Worm (Caenorhabditis elegans): ENCODE data around the gene sqd-1.

sqd-1 gene

ce11 chrIV:6365045-6365444, 41.1 kb downstream of the sqd-1 start, which contains the start of gene Y73B6BL.270:
Gene Y73B6BL.270, plus strand, starts transcription at chrIV:6365345.
- TF ChIP-seq madf-9 (GFP tag; conservative IDR thresholded peaks at IDR 0.05): no peak
- no peak for TF ChIP-seq mep-1 (tag; optimal IDR thresholded peaks at IDR 0.05)
- no peak for TF ChIP-seq tag-97 (GFP tag; IDR thresholded peaks at IDR 0.05)
- no peak for TF ChIP-seq daf-16 (GFP tag; optimal IDR thresholded peaks at IDR 0.05)
- no peak for TF ChIP-seq daf-16 (tag; optimal IDR thresholded peaks at IDR 0.05)
- no peak for TF ChIP-seq nhr-76 (tag; optimal IDR thresholded peaks at IDR 0.05)
- no peak for TF ChIP-seq zfp-3 (GFP tag; conservative IDR thresholded peaks at IDR 0.05)

DNA sequence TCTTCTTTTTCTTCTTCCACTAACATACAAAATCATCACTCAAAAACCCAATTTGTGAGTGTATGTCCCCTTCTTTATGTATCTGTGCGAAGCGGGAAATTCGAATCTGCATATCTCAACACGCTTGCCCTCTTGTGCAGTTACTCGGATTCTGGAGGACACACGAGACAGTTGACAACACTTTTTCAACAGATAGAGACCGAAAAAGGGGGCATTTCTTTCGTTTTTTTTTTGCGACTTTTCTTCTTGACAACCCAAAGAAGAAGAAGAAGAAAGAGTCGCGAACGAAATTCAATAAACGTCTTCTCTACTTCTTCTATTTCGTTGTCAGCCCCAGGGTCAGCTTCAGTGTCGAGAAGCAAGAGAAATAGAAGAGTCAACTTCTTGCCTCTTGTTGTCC, 42.1 kb downstream of the sqd-1 start:
- no peak for TF ChIP-seq hlh-30 (tag; optimal IDR thresholded peaks at IDR 0.05; ENCODE audit: insufficient read depth)
- peak; percentile 61 for TF ChIP-seq ces-1 (GFP tag; optimal IDR thresholded peaks at IDR 0.05)

DNA sequence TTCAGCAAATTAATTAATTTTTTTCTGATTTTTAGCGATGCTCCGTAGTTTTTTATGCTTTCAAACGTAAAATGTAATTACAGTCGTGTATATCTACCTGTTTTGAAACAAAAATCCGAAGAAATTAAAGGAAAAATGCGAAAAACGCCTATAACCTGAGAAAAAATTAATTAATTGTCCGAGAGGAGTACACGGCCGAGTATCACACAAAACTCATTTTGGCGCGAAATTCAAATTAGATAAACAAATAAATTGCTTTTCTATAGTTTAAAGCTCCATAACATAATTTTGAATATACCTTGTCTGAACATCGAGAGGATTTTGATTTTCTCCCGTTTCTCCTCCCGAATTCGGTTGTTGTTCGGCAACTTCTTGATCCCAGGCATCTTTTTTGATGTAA, 45.5 kb downstream of the sqd-1 start:
- TF ChIP-seq madf-5 (GFP tag; IDR thresholded peaks at IDR 0.05): no peak
- TF ChIP-seq lin-38 (GFP tag; IDR thresholded peaks at IDR 0.05): peak; percentile 46
- peak; percentile 91 for TF ChIP-seq dpl-1 (GFP tag; optimal IDR thresholded peaks at IDR 0.05)
- TF ChIP-seq ctbp-1 (GFP tag; IDR thresholded peaks at IDR 0.05): no peak
- 0 out of 2 replicates have a peak, but pooled peaks have one; percentile 12 for TF ChIP-seq dmd-6 (GFP tag; IDR thresholded peaks at IDR 0.05)
- peak in 1 of 2 experiments; percentile 52 for TF ChIP-seq lsy-2 (tag; optimal IDR thresholded peaks at IDR 0.05)
- peak in 1 of 2 experiments; percentile 10 for TF ChIP-seq hif-1 (tag; optimal IDR thresholded peaks at IDR 0.05)
- no peak for TF ChIP-seq spr-1 (tag; optimal IDR thresholded peaks at IDR 0.05)
- TF ChIP-seq mes-2 (tag; optimal IDR thresholded peaks at IDR 0.05; ENCODE audit: poor library complexity, severe bottlenecking): peak; percentile 83
- TF ChIP-seq ceh-44 (GFP tag; IDR thresholded peaks at IDR 0.05): no peak
- no peak for TF ChIP-seq aha-1 (tag)
- TF ChIP-seq unc-39 (tag; optimal IDR thresholded peaks at IDR 0.05): no peak
- TF ChIP-seq nhr-41 (GFP tag; IDR thresholded peaks at IDR 0.05): no peak
- TF ChIP-seq zag-1 (tag; optimal IDR thresholded peaks at IDR 0.05): no peak
- 0 out of 2 replicates have a peak, but pooled peaks have one; percentile 38 for TF ChIP-seq snpc-1.2 (GFP tag; IDR thresholded peaks at IDR 0.05)
- no peak for TF ChIP-seq attf-4 (tag; optimal IDR thresholded peaks at IDR 0.05)

- TF ChIP-seq aha-1 (tag) (peak; percentile 90), lim-7 (GFP tag; IDR thresholded peaks at IDR 0.05) (no peak)
Observed at ce11 chrIV:6372267-6372666, 48.3 kb downstream of the sqd-1 start.

ce11 chrIV:6372993-6373392, 49.0 kb downstream of the sqd-1 start, which contains the start of gene smg-3:
Gene smg-3, minus strand, starts transcription at chrIV:6373093.
- no peak for TF ChIP-seq nhr-237 (tag; optimal IDR thresholded peaks at IDR 0.05)
- no peak for TF ChIP-seq lim-7 (GFP tag; IDR thresholded peaks at IDR 0.05)
- TF ChIP-seq madf-5 (GFP tag; IDR thresholded peaks at IDR 0.05): no peak
- no peak for TF ChIP-seq egl-27 (tag; optimal IDR thresholded peaks at IDR 0.05)
- TF ChIP-seq nhr-6 (tag; optimal IDR thresholded peaks at IDR 0.05): no peak
- TF ChIP-seq hmg-1.1 (GFP tag; IDR thresholded peaks at IDR 0.05): no peak
- TF ChIP-seq nhr-42 (GFP tag; IDR thresholded peaks at IDR 0.05): no peak
- no peak for TF ChIP-seq snpc-4 (tag; optimal IDR thresholded peaks at IDR 0.05)
- TF ChIP-seq set-16 (GFP tag; IDR thresholded peaks at IDR 0.05): no peak
- no peak for TF ChIP-seq Y48G9A.11 (GFP tag; IDR thresholded peaks at IDR 0.05)
- no peak for TF ChIP-seq dpl-1 (GFP tag; optimal IDR thresholded peaks at IDR 0.05)
- TF ChIP-seq nhr-77 (tag; optimal IDR thresholded peaks at IDR 0.05): no peak
